Worm (Caenorhabditis elegans) whole organism, late embryonic: Measurements from ENCODE around the gene ptr-8.

Experiments used
- ama-1 ChIP-seq: fragments of 150-350 bp; optimal IDR thresholded peaks from 2 replicates; lab custom pipeline; 2014
- dmd-4 ChIP-seq: sonication (generic microtip); optimal IDR thresholded peaks from 2 replicates; lab custom pipeline; 2016; ENCODE audit warnings: borderline replicate concordance, missing genetic modification characterization, missing compliant biosample characterization
- elt-4 ChIP-seq: sonication (generic microtip); optimal IDR thresholded peaks from 2 replicates; lab custom pipeline; 2016; ENCODE audit warnings: missing genetic modification characterization, missing compliant biosample characterization
- ets-4 ChIP-seq: sonication (generic microtip); optimal IDR thresholded peaks from 2 replicates; lab custom pipeline; 2016; ENCODE audit warnings: missing genetic modification characterization, missing compliant biosample characterization
- fkh-10 ChIP-seq: fragments of 150-350 bp; optimal IDR thresholded peaks from 2 replicates; lab custom pipeline; 2014; ENCODE audit warnings: missing biosample characterization, missing genetic modification reagents, missing genetic modification characterization
- hlh-30 ChIP-seq: sonication (generic microtip); optimal IDR thresholded peaks from 2 replicates; lab custom pipeline; 2017; ENCODE audit warnings: antibody characterized with exemption, missing genetic modification characterization, missing compliant biosample characterization; ENCODE audit not compliant: insufficient read depth
- lim-6 ChIP-seq: sonication (generic microtip); optimal IDR thresholded peaks from 2 replicates; lab custom pipeline; 2016; ENCODE audit warnings: missing genetic modification characterization, missing compliant biosample characterization
- pag-3 ChIP-seq: sonication (generic microtip); optimal IDR thresholded peaks from 2 replicates; lab custom pipeline; 2016; ENCODE audit warnings: missing compliant biosample characterization, missing genetic modification characterization, borderline replicate concordance
- rnt-1 ChIP-seq: sonication (generic microtip); optimal IDR thresholded peaks from 2 replicates; lab custom pipeline; 2016; ENCODE audit warnings: missing genetic modification characterization, missing compliant biosample characterization
- sox-4 ChIP-seq: sonication (generic microtip); optimal IDR thresholded peaks from 2 replicates; lab custom pipeline; 2017; ENCODE audit warnings: mild to moderate bottlenecking, missing genetic modification characterization, inconsistent platforms, missing compliant biosample characterization
- tbx-7 ChIP-seq: sonication (generic microtip); optimal IDR thresholded peaks from 2 replicates; lab custom pipeline; 2016; ENCODE audit warnings: missing genotype, missing genetic modification characterization, missing compliant biosample characterization

ce11 chrII:10887097-10887496 lies 2.0 kb upstream of the ptr-8 start:
- no peak for TF ChIP-seq hlh-30 (tag; lab: Kevin White, UChicago)
- TF ChIP-seq elt-4 (tag; lab: Kevin White, UChicago), result no peak
- TF ChIP-seq pag-3 (tag; lab: Kevin White, UChicago), result no peak
- no peak for TF ChIP-seq rnt-1 (tag; lab: Kevin White, UChicago)
- no peak for TF ChIP-seq ama-1 (lab: Kevin White, UChicago)
- no peak for TF ChIP-seq dmd-4 (tag; lab: Kevin White, UChicago)
- TF ChIP-seq lim-6 (tag; lab: Kevin White, UChicago), result no peak
- TF ChIP-seq ets-4, result no peak
- TF ChIP-seq tbx-7 (tag; lab: Kevin White, UChicago), result no peak
- TF ChIP-seq fkh-10 (GFP tag; lab: Kevin White, UChicago), result no peak
- TF ChIP-seq sox-4 (tag; lab: Kevin White, UChicago), result no peak
